Fruit fly (Drosophila melanogaster) whole organism, embryonic: ENCODE data around the gene CG32695.

ENCODE experiments used
- Abd-B ChIP-seq: fragments of 200-800 bp; sonication (Bioruptor generic); optimal IDR thresholded peaks from 2 replicates; lab custom pipeline; 2018; ENCODE audit warnings: missing biosample characterization, mild to moderate bottlenecking, missing genetic modification characterization, moderate library complexity
- Atf6 ChIP-seq: fragments of 200-800 bp; sonication (Bioruptor generic); IDR thresholded peaks from 2 replicates; pipeline ENCODE4 v1.3.6; 2022; ENCODE audit warnings: missing biosample characterization, missing genetic modification characterization
- B-H2 ChIP-seq: fragments of 200-800 bp; sonication (Bioruptor generic); optimal IDR thresholded peaks from 2 replicates; lab custom pipeline; 2018; ENCODE audit warnings: missing biosample characterization, mild to moderate bottlenecking, missing genetic modification characterization
- CG10366 ChIP-seq: fragments of 200-800 bp; sonication (Bioruptor generic); IDR thresholded peaks from 2 replicates; pipeline ENCODE4 v1.3.6; 2022; ENCODE audit warnings: missing biosample characterization, missing genetic modification characterization
- CG11247 ChIP-seq: fragments of 200-800 bp; sonication (Bioruptor generic); IDR thresholded peaks from 2 replicates; pipeline ENCODE4 v1.3.6; 2022; ENCODE audit warnings: missing biosample characterization, missing genetic modification characterization
- CG11696 ChIP-seq: fragments of 200-800 bp; sonication (Bioruptor generic); IDR thresholded peaks from 2 replicates; pipeline ENCODE4 v1.3.6; 2022; ENCODE audit warnings: missing biosample characterization, missing genetic modification characterization
- CG12659 ChIP-seq: fragments of 200-800 bp; sonication (Bioruptor generic); optimal IDR thresholded peaks from 3 replicates; lab custom pipeline; 2017; ENCODE audit warnings: mild to moderate bottlenecking, missing biosample characterization, missing genetic modification reagents, missing genetic modification characterization
- CG12769 ChIP-seq: fragments of 200-800 bp; sonication (Bioruptor generic); optimal IDR thresholded peaks from 2 replicates; lab custom pipeline; 2019; ENCODE audit warnings: missing biosample characterization, mild to moderate bottlenecking, missing genetic modification characterization, moderate library complexity
- CG13894 ChIP-seq: fragments of 200-800 bp; sonication (Bioruptor generic); optimal IDR thresholded peaks from 3 replicates; lab custom pipeline; 2018; ENCODE audit warnings: missing biosample characterization, mild to moderate bottlenecking, missing genetic modification characterization, moderate library complexity
- CG14014 ChIP-seq: fragments of 200-800 bp; sonication (Bioruptor generic); IDR thresholded peaks from 2 replicates; pipeline ENCODE4 v1.3.6; 2022; ENCODE audit warnings: missing biosample characterization, missing genetic modification characterization
- CG14860 ChIP-seq: fragments of 200-800 bp; sonication (Bioruptor generic); IDR thresholded peaks from 3 replicates; pipeline ENCODE4 v1.3.6; 2022; ENCODE audit warnings: missing biosample characterization, missing genetic modification characterization; ENCODE audit not compliant: partially characterized antibody
- CG15514 ChIP-seq: fragments of 200-800 bp; sonication (Bioruptor generic); optimal IDR thresholded peaks from 3 replicates; lab custom pipeline; 2017; ENCODE audit warnings: missing biosample characterization, missing genetic modification characterization, mild to moderate bottlenecking, moderate library complexity, missing genetic modification reagents
- CG16779 ChIP-seq: fragments of 200-800 bp; sonication (Bioruptor generic); IDR thresholded peaks from 2 replicates; pipeline ENCODE4 v1.3.6; 2022; ENCODE audit warnings: missing biosample characterization, missing genetic modification characterization
- CG16813 ChIP-seq: fragments of 200-800 bp; sonication (Bioruptor generic); IDR thresholded peaks from 3 replicates; pipeline ENCODE4 v1.3.6; 2022; ENCODE audit warnings: missing biosample characterization, missing genetic modification characterization; ENCODE audit not compliant: partially characterized antibody
- CG17385 ChIP-seq: fragments of 200-800 bp; sonication (Bioruptor generic); optimal IDR thresholded peaks from 3 replicates; lab custom pipeline; 2018; ENCODE audit warnings: missing biosample characterization, mild to moderate bottlenecking, missing genetic modification characterization
- CG18599 ChIP-seq: fragments of 200-800 bp; sonication (Bioruptor generic); optimal IDR thresholded peaks from 3 replicates; lab custom pipeline; 2017; ENCODE audit warnings: missing biosample characterization, missing genetic modification characterization, mild to moderate bottlenecking, moderate library complexity, missing genetic modification reagents
- CG3281 ChIP-seq: fragments of 200-800 bp; sonication (Bioruptor generic); optimal IDR thresholded peaks from 3 replicates; lab custom pipeline; 2017; ENCODE audit warnings: missing biosample characterization, mild to moderate bottlenecking, missing genetic modification characterization
- CG4820 ChIP-seq: fragments of 200-800 bp; sonication (Bioruptor generic); optimal IDR thresholded peaks from 3 replicates; lab custom pipeline; 2016; ENCODE audit warnings: missing biosample characterization, missing genetic modification characterization
- CG6689 ChIP-seq: fragments of 200-800 bp; sonication (Bioruptor generic); IDR thresholded peaks from 2 replicates; pipeline ENCODE4 v1.3.6; 2022; ENCODE audit warnings: missing biosample characterization, missing genetic modification characterization
- CG7745 ChIP-seq: fragments of 200-800 bp; sonication (Bioruptor generic); optimal IDR thresholded peaks from 2 replicates; lab custom pipeline; 2018; ENCODE audit warnings: missing biosample characterization, mild to moderate bottlenecking, missing genetic modification characterization, moderate library complexity
- CG7786 ChIP-seq: fragments of 200-800 bp; sonication (Bioruptor generic); optimal IDR thresholded peaks from 2 replicates; lab custom pipeline; 2016; ENCODE audit warnings: missing biosample characterization, missing genetic modification characterization
- CG8290 ChIP-seq, 3 experiments: fragments of 200-800 bp; sonication (Bioruptor generic); optimal IDR thresholded peaks; 2 replicates each; lab custom pipeline; 2016 to 2019; ENCODE audit warnings: missing biosample characterization in 3 of 3, missing genetic modification characterization in 3 of 3, mild to moderate bottlenecking in 2 of 3, moderate library complexity in 1 of 3
- CG9609 ChIP-seq: fragments of 200-800 bp; sonication (Bioruptor generic); optimal IDR thresholded peaks from 3 replicates; lab custom pipeline; 2016; ENCODE audit warnings: missing biosample characterization, missing genetic modification characterization
- CG9797 ChIP-seq: fragments of 200-800 bp; sonication (Bioruptor generic); optimal IDR thresholded peaks from 3 replicates; lab custom pipeline; 2018; ENCODE audit warnings: missing biosample characterization, mild to moderate bottlenecking, missing genetic modification characterization
- Mad ChIP-seq: fragments of 200-800 bp; sonication (Bioruptor generic); optimal IDR thresholded peaks from 2 replicates; lab custom pipeline; 2016; ENCODE audit warnings: missing biosample characterization, missing genetic modification characterization
- Mes4 ChIP-seq: fragments of 200-800 bp; sonication (Bioruptor generic); optimal IDR thresholded peaks from 2 replicates; lab custom pipeline; 2016; ENCODE audit warnings: missing biosample characterization, missing genetic modification characterization
- Ravus ChIP-seq: fragments of 200-800 bp; sonication (Bioruptor generic); IDR thresholded peaks from 2 replicates; pipeline ENCODE4 v1.3.6; 2022; ENCODE audit warnings: missing biosample characterization, missing genetic modification characterization
- Spps ChIP-seq: fragments of 200-800 bp; sonication (Bioruptor generic); optimal IDR thresholded peaks from 2 replicates; lab custom pipeline; 2018; ENCODE audit warnings: missing biosample characterization, mild to moderate bottlenecking, missing genetic modification characterization
- bsh ChIP-seq, 2 experiments: fragments of 200-800 bp; sonication (Bioruptor generic); optimal IDR thresholded peaks; 2 replicates each; lab custom pipeline; 2017 to 2018; ENCODE audit warnings: mild to moderate bottlenecking in 2 of 2, missing biosample characterization in 2 of 2, missing genetic modification characterization in 2 of 2, moderate library complexity in 1 of 2
- caup ChIP-seq: fragments of 200-800 bp; sonication (Bioruptor generic); optimal IDR thresholded peaks from 3 replicates; lab custom pipeline; 2017; ENCODE audit warnings: missing biosample characterization, mild to moderate bottlenecking, missing genetic modification characterization, moderate library complexity; ENCODE audit not compliant: severe bottlenecking
- chinmo ChIP-seq: fragments of 200-800 bp; sonication (Bioruptor generic); IDR thresholded peaks from 4 replicates; pipeline ENCODE4 v1.3.6; 2022; ENCODE audit warnings: missing biosample characterization, missing genetic modification characterization; ENCODE audit not compliant: partially characterized antibody
- crc ChIP-seq: fragments of 200-800 bp; sonication (Bioruptor generic); optimal IDR thresholded peaks from 2 replicates; lab custom pipeline; 2016; ENCODE audit warnings: missing biosample characterization, missing genetic modification characterization
- eve ChIP-seq, 2 experiments: fragments of >200 bp; optimal IDR thresholded peaks; 2 replicates each; lab custom pipeline; 2017; ENCODE audit warnings: missing biosample characterization in 2 of 2, missing genetic modification characterization in 2 of 2
- fru ChIP-seq: fragments of >200 bp; optimal IDR thresholded peaks from 2 replicates; lab custom pipeline; 2017
- ftz-f1 ChIP-seq: fragments of 200-800 bp; sonication (Bioruptor generic); optimal IDR thresholded peaks from 2 replicates; lab custom pipeline; 2016; ENCODE audit warnings: missing biosample characterization, missing genetic modification characterization
- gce ChIP-seq: fragments of 200-800 bp; sonication (Bioruptor generic); IDR thresholded peaks from 3 replicates; pipeline ENCODE4 v1.3.6; 2022; ENCODE audit warnings: missing biosample characterization, missing genetic modification characterization
- gem ChIP-seq: fragments of 200-800 bp; sonication (Bioruptor generic); optimal IDR thresholded peaks from 2 replicates; lab custom pipeline; 2019; ENCODE audit warnings: missing biosample characterization, mild to moderate bottlenecking, missing genetic modification characterization, moderate library complexity
- ken ChIP-seq: fragments of 200-800 bp; sonication (Bioruptor generic); IDR thresholded peaks from 3 replicates; pipeline ENCODE4 v1.3.6; 2022; ENCODE audit warnings: missing biosample characterization, missing genetic modification characterization
- lab ChIP-seq: fragments of 200-800 bp; sonication (Bioruptor generic); optimal IDR thresholded peaks from 3 replicates; lab custom pipeline; 2017; ENCODE audit warnings: missing biosample characterization, missing genetic modification characterization, mild to moderate bottlenecking, moderate library complexity, missing genetic modification reagents
- lov ChIP-seq, 2 experiments: fragments of 200-800 bp in 1 of 2; fragments of >200 bp in 1 of 2; sonication (Bioruptor generic) in 1 of 2; IDR thresholded peaks in 1 of 2; optimal IDR thresholded peaks in 1 of 2; 2 replicates in 1 of 2; 3 replicates in 1 of 2; pipeline versions ENCODE4 v1.3.6 to Lab custom; 2017 to 2022; ENCODE audit warnings: missing biosample characterization in 1 of 2, missing genetic modification characterization in 1 of 2
- otp ChIP-seq: fragments of 200-800 bp; sonication (Bioruptor generic); IDR thresholded peaks from 3 replicates; pipeline ENCODE4, ENCODE4 v1.3.6; 2022; ENCODE audit warnings: missing biosample characterization, missing genetic modification characterization
- pan ChIP-seq, 4 experiments: fragments of >200 bp in 3 of 4; fragments of 200-800 bp in 1 of 4; sonication (Bioruptor generic) in 1 of 4; optimal IDR thresholded peaks in 3 of 4; IDR thresholded peaks in 1 of 4; 2 replicates each; pipeline versions ENCODE4 v1.3.6 to Lab custom; 2017 to 2022; ENCODE audit warnings: missing biosample characterization in 2 of 4, missing genetic modification characterization in 2 of 4, mixed read lengths in 1 of 4
- pros ChIP-seq: fragments of 200-800 bp; sonication (Bioruptor generic); optimal IDR thresholded peaks from 3 replicates; lab custom pipeline; 2019; ENCODE audit warnings: missing biosample characterization, mild to moderate bottlenecking, missing genetic modification characterization, moderate library complexity
- sd ChIP-seq: fragments of 200-800 bp; sonication (Bioruptor generic); optimal IDR thresholded peaks from 3 replicates; lab custom pipeline; 2018; ENCODE audit warnings: missing biosample characterization, mild to moderate bottlenecking, missing genetic modification characterization, moderate library complexity
- sens-2 ChIP-seq: fragments of 200-800 bp; sonication (Bioruptor generic); IDR thresholded peaks from 2 replicates; pipeline ENCODE4 v1.3.6; 2022; ENCODE audit warnings: missing biosample characterization, missing genetic modification characterization
- tap ChIP-seq: fragments of 200-800 bp; optimal IDR thresholded peaks from 3 replicates; lab custom pipeline; 2019; ENCODE audit warnings: missing biosample characterization, mild to moderate bottlenecking, missing genetic modification characterization, moderate library complexity
- tgo ChIP-seq: fragments of 200-800 bp; sonication (Bioruptor generic); IDR thresholded peaks from 3 replicates; pipeline ENCODE4 v1.3.6; 2022; ENCODE audit warnings: missing biosample characterization, missing genetic modification characterization

Gene CG32695

DNA sequence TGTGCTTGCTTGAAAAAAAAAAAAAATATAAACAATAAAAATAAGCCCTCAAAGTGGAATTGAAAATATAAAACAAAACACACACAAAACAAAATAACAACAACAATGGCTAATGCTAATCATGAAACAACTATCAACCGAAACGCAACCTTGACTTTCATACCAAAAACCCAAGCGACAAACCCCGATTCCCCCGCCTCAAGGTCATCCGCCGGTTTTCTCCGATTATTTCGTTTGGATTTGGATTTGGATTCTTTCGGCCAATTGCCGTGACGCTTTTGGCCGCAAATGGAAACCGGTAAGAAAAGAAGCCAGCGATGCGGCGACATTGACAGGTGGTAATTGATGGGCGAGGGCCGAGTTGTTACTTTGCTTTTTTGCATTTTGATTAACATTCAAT is 23.7 kb upstream of the CG32695 start:
- TF ChIP-seq Mes4 (GFP tag; lab: Kevin White, UChicago) (no peak), crc (GFP tag; lab: Kevin White, UChicago) (no peak), chinmo (GFP tag; lab: Robert Waterston, UW) (peak; percentile 79; the same call in 1 of the 4 replicates), sd (tag; lab: Kevin White, UChicago) (peak; percentile 29), CG12769 (peak; percentile 30), ftz-f1 (GFP tag; lab: Kevin White, UChicago) (peak; percentile 85), B-H2 (GFP tag; lab: Kevin White, UChicago) (no peak), eve (GFP tag; optimal IDR thresholded peaks at IDR 0.05; lab: Kevin White, UChicago) (no peak), fru (lab: Kevin White, UChicago) (no peak), Mad (GFP tag; lab: Kevin White, UChicago) (no peak)

DNA sequence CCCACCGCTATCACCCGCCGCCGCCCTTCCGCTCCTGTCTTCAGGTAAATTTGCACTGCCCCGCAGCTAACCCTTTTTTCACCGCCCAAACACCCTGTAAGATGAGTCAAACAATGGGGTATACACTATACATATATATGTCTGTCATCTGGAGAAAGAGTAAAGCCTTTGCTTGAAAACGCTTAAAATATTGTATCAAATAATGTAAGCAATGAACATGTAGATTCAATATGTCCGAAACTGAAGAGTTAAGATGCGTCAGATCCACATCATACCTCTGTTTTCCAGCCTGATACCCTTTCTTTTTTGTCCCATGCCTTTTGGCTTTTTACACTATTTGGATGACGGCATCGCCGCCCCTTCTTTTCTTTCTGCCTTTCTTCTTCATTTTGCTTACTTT is 19.0 kb upstream of the CG32695 start:
- peak; percentile 34; the same call in 1 of the 2 replicates for TF ChIP-seq CG10366 (GFP tag; lab: Robert Waterston, UW)
- peak; percentile 4 for TF ChIP-seq tap (tag; lab: Kevin White, UChicago)
- peak; percentile 46; the same call in 1 of the 2 replicates for TF ChIP-seq sens-2
- TF ChIP-seq Abd-B (GFP tag; lab: Kevin White, UChicago) = peak; percentile 19
- TF ChIP-seq gem = peak; percentile 49
- TF ChIP-seq CG16779 (GFP tag; lab: Robert Waterston, UW) = no peak
- 0 out of 2 replicates have a peak, but pooled peaks have one; percentile 32 for TF ChIP-seq CG11247 (GFP tag; lab: Robert Waterston, UW)
- peak; percentile 60 for TF ChIP-seq CG6689 (GFP tag; lab: Robert Waterston, UW)
- no peak for TF ChIP-seq CG14860 (GFP tag; lab: Robert Waterston, UW)
- peak; percentile 0 for TF ChIP-seq CG15514 (GFP tag; lab: Kevin White, UChicago)
- no peak for TF ChIP-seq CG12659 (GFP tag; lab: Kevin White, UChicago)
- TF ChIP-seq CG9797 (GFP tag; lab: Kevin White, UChicago) = no peak
- peak; percentile 4 for TF ChIP-seq caup
- peak; percentile 16 for TF ChIP-seq CG4820 (GFP tag; lab: Kevin White, UChicago)
- TF ChIP-seq CG8290 (GFP tag; optimal IDR thresholded peaks at IDR 0.05; lab: Kevin White, UChicago) = no peak
- peak in 1 of 2 experiments; percentile 63 for TF ChIP-seq CG8290 (tag; optimal IDR thresholded peaks at IDR 0.05; lab: Kevin White, UChicago)
- TF ChIP-seq pan (optimal IDR thresholded peaks at IDR 0.05; lab: Kevin White, UChicago) = no peak
- peak in 1 of 2 experiments; percentile 69 for TF ChIP-seq pan (GFP tag; optimal IDR thresholded peaks at IDR 0.05 in 1 of 2, IDR thresholded peaks at IDR 0.05 in 1 of 2)
- TF ChIP-seq CG11696 (GFP tag; lab: Robert Waterston, UW) = no peak
- peak; percentile 9 for TF ChIP-seq CG17385
- no peak for TF ChIP-seq Ravus
- no peak for TF ChIP-seq Atf6 (GFP tag; lab: Robert Waterston, UW)
- TF ChIP-seq CG13894 = no peak
- peak in 1 of 2 experiments; percentile 50 for TF ChIP-seq bsh (GFP tag; optimal IDR thresholded peaks at IDR 0.05; lab: Kevin White, UChicago)
- no peak for TF ChIP-seq lov (optimal IDR thresholded peaks at IDR 0.05; lab: Kevin White, UChicago)
- TF ChIP-seq lov (GFP tag; IDR thresholded peaks at IDR 0.05; lab: Robert Waterston, UW) = 0 out of 3 replicates have a peak, but pooled peaks have one; percentile 20
- TF ChIP-seq CG16813 (GFP tag; lab: Robert Waterston, UW) = no peak
- no peak for TF ChIP-seq Spps (tag; lab: Kevin White, UChicago)
- no peak for TF ChIP-seq pros (GFP tag; lab: Kevin White, UChicago)
- peak; percentile 50 for TF ChIP-seq lab (GFP tag; lab: Kevin White, UChicago)
- TF ChIP-seq CG7786 = peak; percentile 24
- TF ChIP-seq CG7745 (tag; lab: Kevin White, UChicago) = no peak
- TF ChIP-seq gce (GFP tag; lab: Robert Waterston, UW) = 0 out of 3 replicates have a peak, but pooled peaks have one; percentile 30
- TF ChIP-seq tgo (GFP tag; lab: Robert Waterston, UW) = peak; percentile 52; the same call in 2 of the 3 replicates
- 0 out of 3 replicates have a peak, but pooled peaks have one; percentile 41 for TF ChIP-seq otp (GFP tag; lab: Robert Waterston, UW)
- TF ChIP-seq CG14014 (GFP tag; lab: Robert Waterston, UW) = 0 out of 2 replicates have a peak, but pooled peaks have one; percentile 49
- TF ChIP-seq ken (GFP tag; lab: Robert Waterston, UW) = peak; percentile 61; the same call in 2 of the 3 replicates
- TF ChIP-seq CG9609 (GFP tag; lab: Kevin White, UChicago) = peak; percentile 1
- TF ChIP-seq CG18599 (GFP tag; lab: Kevin White, UChicago) = peak; percentile 32
- TF ChIP-seq CG3281 (GFP tag; lab: Kevin White, UChicago) = no peak
